Fruit fly (Drosophila melanogaster): Measurements from ENCODE around the gene Lgr4.

Lgr4 gene

DNA sequence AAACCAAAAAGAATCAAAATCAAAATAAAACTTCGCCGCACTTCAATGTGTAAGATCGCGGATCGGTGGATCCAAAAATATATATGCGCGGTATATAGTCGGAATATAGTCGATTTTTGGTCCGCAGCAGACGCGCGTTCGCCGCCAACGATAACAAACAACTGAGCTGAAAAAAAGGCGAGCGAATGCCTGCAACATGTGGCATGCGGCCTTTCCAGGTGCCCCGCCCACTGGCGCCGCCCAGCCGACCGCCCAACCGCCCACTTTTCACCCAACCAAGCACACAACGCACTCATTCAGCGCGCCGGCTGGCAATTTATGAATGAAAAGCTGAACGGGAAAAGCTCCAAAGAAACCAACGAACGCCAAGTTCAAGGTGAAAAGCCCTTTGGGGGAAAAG lies at the start of gene Lgr4:
TSS of gene Lgr4 (minus strand) at position 133 of the 400 bp plus-strand sequence.
- TF ChIP-seq ci (GFP tag; IDR thresholded peaks at IDR 0.05) (0 out of 3 replicates have a peak, but pooled peaks have one; percentile 35), CG6175 (GFP tag; IDR thresholded peaks at IDR 0.05) (peak; percentile 65; the same call in 2 of the 3 replicates), CG3065 (GFP tag; optimal IDR thresholded peaks at IDR 0.05) (peak; percentile 5), Med (GFP tag) (peak; percentile 37), sr (GFP tag; IDR thresholded peaks at IDR 0.05) (0 out of 3 replicates have a peak, but pooled peaks have one; percentile 28), Ets97D (GFP tag; optimal IDR thresholded peaks at IDR 0.05) (no peak), danr (GFP tag; IDR thresholded peaks at IDR 0.05) (0 out of 2 replicates have a peak, but pooled peaks have one; percentile 23), kah (GFP tag; optimal IDR thresholded peaks at IDR 0.05) (peak; percentile 41), MESR4 (GFP tag; optimal IDR thresholded peaks at IDR 0.05) (no peak), Dp (GFP tag; optimal IDR thresholded peaks at IDR 0.05) (peak; percentile 22)

DNA sequence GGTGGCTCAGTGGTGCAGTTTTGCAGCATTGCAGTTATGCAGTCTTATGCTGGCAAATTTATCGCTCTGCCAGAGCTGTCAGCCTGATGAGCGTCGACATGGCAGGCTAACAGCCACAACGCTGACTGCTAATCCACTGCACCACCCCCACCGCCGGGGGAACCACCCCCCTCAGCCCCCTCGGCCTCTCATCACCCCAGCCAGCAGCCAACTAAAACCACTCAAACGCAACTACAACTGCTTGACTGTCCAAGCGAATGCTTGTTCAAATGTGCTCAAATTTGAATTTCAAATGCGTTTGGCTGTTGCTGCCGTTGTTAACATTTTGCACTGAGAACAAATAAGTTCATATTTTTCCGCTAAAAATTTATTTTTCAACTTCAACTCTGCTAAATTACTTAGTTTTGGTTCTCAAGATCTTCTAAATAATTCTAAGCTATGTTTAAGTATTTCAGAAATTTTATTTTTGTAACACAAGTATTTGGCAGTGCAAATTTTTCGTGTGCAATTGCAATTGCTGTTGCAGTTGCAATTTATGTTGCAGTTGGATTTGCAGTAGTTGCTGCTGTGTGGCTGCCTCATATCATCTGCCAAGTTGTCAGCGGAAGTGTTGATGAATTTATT lies 49.4 kb upstream of the Lgr4 start:
- TF ChIP-seq gem (tag; optimal IDR thresholded peaks at IDR 0.05) (peak; percentile 60), CG5180 (GFP tag; optimal IDR thresholded peaks at IDR 0.05) (peak; percentile 50), CG1529 (GFP tag; optimal IDR thresholded peaks at IDR 0.05) (no peak), Oli (tag; optimal IDR thresholded peaks at IDR 0.05) (peak; percentile 21), CG11504 (tag; optimal IDR thresholded peaks at IDR 0.05) (peak; percentile 54), vvl (GFP tag; IDR thresholded peaks at IDR 0.05) (peak; percentile 64; the same call in 1 of the 2 replicates), tgo (GFP tag; IDR thresholded peaks at IDR 0.05) (peak; percentile 30; the same call in 1 of the 3 replicates), CG43689 (GFP tag; IDR thresholded peaks at IDR 0.05) (no peak), Xrp1 (GFP tag; IDR thresholded peaks at IDR 0.05) (peak; percentile 34; the same call in 1 of the 2 replicates), CG8924 (tag; optimal IDR thresholded peaks at IDR 0.05) (peak; percentile 7), Hr39 (optimal IDR thresholded peaks at IDR 0.05) (peak; percentile 60), Hmr (GFP tag; optimal IDR thresholded peaks at IDR 0.05) (no peak), CG6689 (GFP tag; IDR thresholded peaks at IDR 0.05) (peak; percentile 25; the same call in 1 of the 2 replicates), CG2199 (GFP tag; IDR thresholded peaks at IDR 0.05) (0 out of 3 replicates have a peak, but pooled peaks have one; percentile 10), CG4424 (GFP tag; optimal IDR thresholded peaks at IDR 0.05) (peak; percentile 25), Blimp-1 (GFP tag; optimal IDR thresholded peaks at IDR 0.05) (peak; percentile 18), Doc2 (GFP tag; IDR thresholded peaks at IDR 0.05) (no peak), CG11093 (GFP tag; IDR thresholded peaks at IDR 0.05) (no peak), unpg (GFP tag; optimal IDR thresholded peaks at IDR 0.05) (peak; percentile 39), eve (GFP tag; optimal IDR thresholded peaks at IDR 0.05) (peak in 1 of 2 experiments; percentile 30), CoRest (tag; optimal IDR thresholded peaks at IDR 0.05) (peak; percentile 9), ap (GFP tag; IDR thresholded peaks at IDR 0.05) (no peak), MBD-R2 (GFP tag; IDR thresholded peaks at IDR 0.05) (no peak), CG9727 (GFP tag; optimal IDR thresholded peaks at IDR 0.05) (no peak), CG17328 (GFP tag; IDR thresholded peaks at IDR 0.05) (0 out of 2 replicates have a peak, but pooled peaks have one; percentile 14), crol (GFP tag; IDR thresholded peaks at IDR 0.05) (peak; percentile 83), CG15479 (GFP tag; optimal IDR thresholded peaks at IDR 0.05) (peak; percentile 21), chif (GFP tag; optimal IDR thresholded peaks at IDR 0.05) (peak; percentile 4 to 17), CG17359 (tag; optimal IDR thresholded peaks at IDR 0.05) (peak; percentile 29), CG17361 (GFP tag; IDR thresholded peaks at IDR 0.05) (0 out of 3 replicates have a peak, but pooled peaks have one; percentile 18), Sox102F (GFP tag; optimal IDR thresholded peaks at IDR 0.05) (peak; percentile 60), Sox100B (GFP tag; optimal IDR thresholded peaks at IDR 0.05) (peak; percentile 6), chn (GFP tag; optimal IDR thresholded peaks at IDR 0.05) (peak; percentile 0), CG2712 (tag; optimal IDR thresholded peaks at IDR 0.05) (peak; percentile 34), CG12219 (GFP tag; optimal IDR thresholded peaks at IDR 0.05) (peak; percentile 10), CG5953 (GFP tag; IDR thresholded peaks at IDR 0.05) (0 out of 2 replicates have a peak, but pooled peaks have one; percentile 14), CG1603 (tag; optimal IDR thresholded peaks at IDR 0.05) (peak; percentile 3), prd (optimal IDR thresholded peaks at IDR 0.05) (no peak), prd (GFP tag; IDR thresholded peaks at IDR 0.05) (peak; percentile 52; the same call in 2 of the 3 replicates)

Measured in whole organism, embryonic.